Worm (Caenorhabditis elegans): Measurements from ENCODE around the gene F28G4.4.

Gene F28G4.4

DNA sequence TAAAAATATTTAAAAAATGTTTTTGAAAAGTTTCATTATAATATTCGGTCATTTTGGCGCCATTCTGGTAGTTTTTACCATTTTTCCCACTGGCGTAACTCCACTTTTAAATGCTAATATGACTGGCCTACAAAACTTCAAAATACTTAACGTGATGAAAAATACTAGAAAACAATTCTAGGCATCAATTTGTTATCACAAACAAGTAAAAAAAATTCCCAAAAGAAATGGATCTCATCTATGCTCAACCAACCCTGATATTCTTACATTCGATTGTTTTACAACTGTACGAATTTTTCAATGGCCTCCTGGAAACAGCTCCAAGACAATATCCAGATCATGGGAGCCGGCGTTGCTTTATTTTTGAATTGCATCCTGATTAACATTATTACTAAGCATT lies 29.3 kb upstream of the F28G4.4 start, which contains the start of gene str-214:
Gene str-214, plus strand, starts transcription at position 301 of the 400 bp plus-strand sequence.
- no peak for TF ChIP-seq egl-27 (tag; optimal IDR thresholded peaks at IDR 0.05)
- no peak for TF ChIP-seq ztf-4 (tag; optimal IDR thresholded peaks at IDR 0.05)
- TF ChIP-seq tbx-2 (tag; optimal IDR thresholded peaks at IDR 0.05), result no peak
- TF ChIP-seq unc-39 (tag; optimal IDR thresholded peaks at IDR 0.05), result no peak
- TF ChIP-seq mml-1 (tag; optimal IDR thresholded peaks at IDR 0.05), result no peak
- TF ChIP-seq elt-3 (tag; optimal IDR thresholded peaks at IDR 0.05), result no peak
- TF ChIP-seq nhr-67 (tag; optimal IDR thresholded peaks at IDR 0.05), result no peak
- no peak for TF ChIP-seq ceh-82 (tag; optimal IDR thresholded peaks at IDR 0.05)
- TF ChIP-seq fkh-2 (tag; optimal IDR thresholded peaks at IDR 0.05), result no peak
- no peak for TF ChIP-seq fos-1 (tag; optimal IDR thresholded peaks at IDR 0.05)
- no peak for TF ChIP-seq nhr-237 (tag; optimal IDR thresholded peaks at IDR 0.05)
- TF ChIP-seq ZK546.5 (tag; optimal IDR thresholded peaks at IDR 0.05), result no peak
- TF ChIP-seq nhr-77 (tag; optimal IDR thresholded peaks at IDR 0.05), result no peak
- TF ChIP-seq skn-1 (tag; optimal IDR thresholded peaks at IDR 0.05), result no peak
- TF ChIP-seq nhr-76 (tag; optimal IDR thresholded peaks at IDR 0.05), result no peak
- TF ChIP-seq ama-1 (optimal IDR thresholded peaks at IDR 0.05), result no peak

DNA sequence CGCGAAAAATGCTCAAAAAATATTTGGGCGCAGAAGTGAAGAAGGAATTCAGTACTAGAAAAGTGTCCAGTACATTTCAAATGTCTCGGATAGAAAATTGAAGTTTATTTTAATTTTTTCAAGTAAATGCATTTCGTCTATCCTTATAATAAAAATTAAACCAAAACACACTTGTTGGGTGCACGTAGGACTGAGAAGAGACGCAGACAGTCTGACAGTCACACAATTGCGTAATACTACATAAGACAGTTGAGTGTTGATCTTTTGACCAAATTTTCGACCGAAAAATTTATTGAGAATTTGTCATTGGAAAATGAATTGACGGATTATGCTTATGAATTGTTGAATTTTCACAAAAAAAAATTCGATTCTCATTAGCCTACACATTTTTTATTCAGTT lies 23.8 kb upstream of the F28G4.4 start, which contains the start of gene oac-7:
Gene oac-7, plus strand, starts transcription at position 283 of the 400 bp plus-strand sequence.
- no peak for TF ChIP-seq zag-1 (tag; optimal IDR thresholded peaks at IDR 0.05)
- TF ChIP-seq ZK546.5 (tag; optimal IDR thresholded peaks at IDR 0.05), result no peak
- TF ChIP-seq eor-1 (tag; optimal IDR thresholded peaks at IDR 0.05), result no peak
- TF ChIP-seq nfya-1 (tag; optimal IDR thresholded peaks at IDR 0.05; ENCODE audit: insufficient read depth), result no peak
- TF ChIP-seq ceh-16 (tag; optimal IDR thresholded peaks at IDR 0.05), result no peak
- TF ChIP-seq lin-39 (tag; optimal IDR thresholded peaks at IDR 0.05), result no peak
- TF ChIP-seq mdl-1 (tag; optimal IDR thresholded peaks at IDR 0.05), result no peak
- peak; percentile 15 for TF ChIP-seq elt-2 (tag; optimal IDR thresholded peaks at IDR 0.05)
- TF ChIP-seq ama-1 (optimal IDR thresholded peaks at IDR 0.05), result no peak

DNA sequence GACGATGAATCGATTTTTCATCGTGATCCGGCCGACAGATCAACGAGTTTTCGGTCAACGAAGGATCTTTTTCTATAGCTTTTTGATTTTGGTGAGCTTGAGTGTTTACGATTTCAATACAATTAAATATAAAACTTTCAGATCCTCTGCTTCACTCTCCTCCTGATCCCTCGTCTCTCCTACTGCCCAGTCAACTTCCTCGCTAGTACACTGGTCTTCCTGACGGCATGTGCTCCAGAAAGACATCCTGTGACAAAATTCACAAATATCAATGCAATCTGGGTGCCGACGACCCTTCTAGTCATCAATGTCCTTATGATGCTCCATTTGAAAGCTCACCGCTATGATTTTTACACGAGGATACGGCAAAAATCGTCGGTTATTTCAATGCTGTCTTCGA lies 22.6 kb upstream of the F28G4.4 start:
- TF ChIP-seq skn-1 (tag; optimal IDR thresholded peaks at IDR 0.05), result no peak
- no peak for TF ChIP-seq tbx-2 (tag; optimal IDR thresholded peaks at IDR 0.05)
- TF ChIP-seq nhr-77 (tag; optimal IDR thresholded peaks at IDR 0.05), result no peak
- no peak for TF ChIP-seq unc-62 (GFP tag; optimal IDR thresholded peaks at IDR 0.05)
- TF ChIP-seq elt-1 (tag; optimal IDR thresholded peaks at IDR 0.05), result no peak
- TF ChIP-seq fkh-2 (tag; optimal IDR thresholded peaks at IDR 0.05), result no peak
- TF ChIP-seq egl-27 (tag; optimal IDR thresholded peaks at IDR 0.05), result no peak
- TF ChIP-seq nhr-237 (tag; optimal IDR thresholded peaks at IDR 0.05), result no peak
- no peak for TF ChIP-seq ztf-4 (tag; optimal IDR thresholded peaks at IDR 0.05)
- TF ChIP-seq fos-1 (tag; optimal IDR thresholded peaks at IDR 0.05), result no peak
- TF ChIP-seq ceh-28 (tag; optimal IDR thresholded peaks at IDR 0.05), result no peak
- no peak for TF ChIP-seq ztf-11 (tag; optimal IDR thresholded peaks at IDR 0.05)
- TF ChIP-seq aly-2 (tag; optimal IDR thresholded peaks at IDR 0.05), result no peak
- TF ChIP-seq nfya-1 (tag; optimal IDR thresholded peaks at IDR 0.05; ENCODE audit: insufficient read depth), result no peak
- TF ChIP-seq fkh-10 (GFP tag; optimal IDR thresholded peaks at IDR 0.05), result no peak
- TF ChIP-seq pqm-1 (tag; optimal IDR thresholded peaks at IDR 0.05), result no peak
- no peak for TF ChIP-seq pha-4 (tag; optimal IDR thresholded peaks at IDR 0.05)
- no peak for TF ChIP-seq lin-15B (tag; optimal IDR thresholded peaks at IDR 0.05)
- TF ChIP-seq nhr-11 (tag; optimal IDR thresholded peaks at IDR 0.05), result no peak
- no peak for TF ChIP-seq ZK546.5 (tag; optimal IDR thresholded peaks at IDR 0.05)

DNA sequence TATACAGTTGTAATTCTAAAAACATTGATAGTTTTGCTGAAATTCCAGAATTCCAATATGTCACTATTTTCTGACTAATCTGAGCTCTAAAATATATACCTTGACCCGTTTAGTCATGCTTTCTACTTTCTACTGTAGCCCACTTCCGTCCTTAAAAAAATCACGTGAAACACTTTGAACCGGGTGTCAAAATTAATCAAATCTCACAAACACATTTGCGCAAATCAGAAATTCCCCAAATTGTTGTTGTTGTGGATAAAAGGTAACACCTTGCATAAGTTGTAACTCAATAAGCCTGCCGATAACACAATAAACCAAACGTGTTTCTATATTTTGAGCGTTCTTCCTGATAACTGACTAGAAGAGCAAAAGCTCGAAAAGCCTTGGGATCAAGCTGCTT lies 21.6 kb upstream of the F28G4.4 start, which contains the start of gene srxa-7:
Gene srxa-7, plus strand, starts transcription at position 301 of the 400 bp plus-strand sequence.
- TF ChIP-seq ceh-16 (tag; optimal IDR thresholded peaks at IDR 0.05) (no peak), aly-2 (tag; optimal IDR thresholded peaks at IDR 0.05) (no peak), fkh-2 (tag; optimal IDR thresholded peaks at IDR 0.05) (no peak), sea-2 (GFP tag; optimal IDR thresholded peaks at IDR 0.05) (no peak), snpc-4 (tag; optimal IDR thresholded peaks at IDR 0.05) (no peak), mml-1 (tag; optimal IDR thresholded peaks at IDR 0.05) (no peak), elt-3 (tag; optimal IDR thresholded peaks at IDR 0.05) (no peak)

DNA sequence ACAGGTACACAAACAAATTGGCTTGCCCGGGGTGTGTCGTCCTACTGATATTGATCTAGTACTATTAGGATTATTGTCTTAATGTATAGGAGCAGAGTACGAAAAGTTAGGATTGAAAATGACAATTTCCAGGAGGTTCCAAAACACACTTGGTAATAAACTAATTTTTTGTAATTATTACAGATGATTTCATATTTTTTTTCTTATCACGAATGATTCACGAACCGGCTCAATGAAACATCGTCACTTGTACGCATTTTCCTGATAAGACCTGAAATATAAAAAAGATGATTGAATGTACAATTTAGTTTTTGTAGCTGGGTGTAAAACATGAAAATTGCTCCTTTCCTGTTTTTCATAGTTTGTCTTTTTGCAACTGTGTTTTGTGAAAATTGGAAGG lies 16.7 kb upstream of the F28G4.4 start, which contains the start of the genes C31A11.13 and oac-6:
Gene C31A11.13, minus strand, starts transcription at position 113 of the 400 bp plus-strand sequence.
Gene oac-6, plus strand, starts transcription at position 279 of the 400 bp plus-strand sequence.
- no peak for TF ChIP-seq nhr-23 (tag; optimal IDR thresholded peaks at IDR 0.05)
- peak; percentile 60 for TF ChIP-seq pqm-1 (tag; optimal IDR thresholded peaks at IDR 0.05)
- peak; percentile 58 for TF ChIP-seq elt-2 (tag; optimal IDR thresholded peaks at IDR 0.05)
- TF ChIP-seq ztf-4 (tag; optimal IDR thresholded peaks at IDR 0.05), result no peak
